Worm (Caenorhabditis elegans) whole organism, young adult: ENCODE data around the gene C14A4.9.

Experiments
- attf-5 ChIP-seq: fragments of 200-800 bp; sonication (Bioruptor generic); optimal IDR thresholded peaks from 2 replicates; lab custom pipeline; 2018; ENCODE audit warnings: mild to moderate bottlenecking, missing genetic modification characterization, missing compliant biosample characterization
- ceh-27 ChIP-seq: fragments of 200-800 bp; sonication (Bioruptor generic); optimal IDR thresholded peaks from 2 replicates; lab custom pipeline; 2018; ENCODE audit warnings: mild to moderate bottlenecking, missing genetic modification characterization, moderate library complexity, missing compliant biosample characterization
- ceh-58 ChIP-seq: fragments of 200-800 bp; sonication (Bioruptor generic); IDR thresholded peaks from 2 replicates; pipeline ENCODE4 v1.3.6; 2022; ENCODE audit warnings: missing genetic modification characterization, missing compliant biosample characterization
- ets-4 ChIP-seq: fragments of 200-800 bp; sonication (Bioruptor generic); optimal IDR thresholded peaks from 2 replicates; lab custom pipeline; 2018; ENCODE audit warnings: mild to moderate bottlenecking, missing genetic modification characterization, missing compliant biosample characterization
- lin-54 ChIP-seq: fragments of 200-800 bp; sonication (Bioruptor generic); optimal IDR thresholded peaks from 2 replicates; lab custom pipeline; 2018; ENCODE audit warnings: mild to moderate bottlenecking, missing genetic modification characterization, missing compliant biosample characterization
- pha-4 ChIP-seq: fragments of 150-350 bp; sonication (generic microtip); optimal IDR thresholded peaks from 2 replicates; lab custom pipeline; 2014; ENCODE audit warnings: missing biosample characterization, missing genetic modification reagents, missing genetic modification characterization
- snpc-4 ChIP-seq, 5 experiments: fragments of 150-350 bp in 1 of 5; sonication (generic microtip) in 4 of 5; optimal IDR thresholded peaks; 2 replicates each; lab custom pipeline; 2014 to 2018; ENCODE audit warnings: missing genetic modification characterization in 5 of 5, missing biosample characterization in 3 of 5, antibody characterized with exemption in 2 of 5, mild to moderate bottlenecking in 2 of 5, missing compliant biosample characterization in 2 of 5, missing genotype in 2 of 5, moderate library complexity in 2 of 5, missing genetic modification reagents in 1 of 5
- unc-62 ChIP-seq: fragments of 150-350 bp; optimal IDR thresholded peaks from 2 replicates; lab custom pipeline; 2014; ENCODE audit warnings: missing biosample characterization, missing genetic modification reagents, missing genetic modification characterization

DNA sequence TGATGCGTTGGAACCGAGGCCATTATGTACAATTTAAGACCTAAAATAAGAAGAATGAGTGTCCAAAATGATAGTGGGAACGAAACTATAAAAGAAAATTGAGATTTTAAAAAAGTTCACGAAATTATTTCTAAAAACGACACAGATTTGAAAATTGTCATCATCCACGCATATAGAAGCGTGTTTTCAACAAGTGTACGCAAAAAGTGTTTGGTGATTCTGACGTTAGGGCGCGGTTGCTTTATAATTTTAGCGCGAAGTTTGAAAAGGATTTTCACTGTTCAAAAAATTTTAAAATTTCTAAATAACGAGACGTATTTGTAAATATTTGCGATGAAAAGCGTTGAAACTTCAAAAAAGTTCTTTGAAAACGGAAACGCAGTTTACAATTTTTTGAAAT lies 35.8 kb upstream of the C14A4.9 start, which contains the start of gene cdc-48.1:
- TF ChIP-seq ceh-27 (GFP tag; lab: Kevin White, UChicago): peak; percentile 100
- TF ChIP-seq ceh-58 (GFP tag; lab: Robert Waterston, UW): 0 out of 2 replicates have a peak, but pooled peaks have one; percentile 88
- peak; percentile 98 for TF ChIP-seq unc-62 (GFP tag; lab: Kevin White, UChicago)
- peak; percentile 100 for TF ChIP-seq attf-5 (GFP tag; lab: Kevin White, UChicago)
- peak; percentile 91 for TF ChIP-seq snpc-4 (GFP tag; optimal IDR thresholded peaks at IDR 0.05; lab: Kevin White, UChicago)
- TF ChIP-seq snpc-4 (tag; optimal IDR thresholded peaks at IDR 0.05; lab: Kevin White, UChicago): peak; percentile 92 to 95 (median 93)
- peak; percentile 98 for TF ChIP-seq pha-4
- TF ChIP-seq ets-4 (GFP tag; lab: Kevin White, UChicago): peak; percentile 97
- TF ChIP-seq lin-54 (GFP tag; lab: Kevin White, UChicago): peak; percentile 100
